Worm (Caenorhabditis elegans): Measurements from ENCODE around the gene tsp-6.
A peak's percentile ranks its signal among the peaks of the same experiment; 100 is the strongest.

DNA sequence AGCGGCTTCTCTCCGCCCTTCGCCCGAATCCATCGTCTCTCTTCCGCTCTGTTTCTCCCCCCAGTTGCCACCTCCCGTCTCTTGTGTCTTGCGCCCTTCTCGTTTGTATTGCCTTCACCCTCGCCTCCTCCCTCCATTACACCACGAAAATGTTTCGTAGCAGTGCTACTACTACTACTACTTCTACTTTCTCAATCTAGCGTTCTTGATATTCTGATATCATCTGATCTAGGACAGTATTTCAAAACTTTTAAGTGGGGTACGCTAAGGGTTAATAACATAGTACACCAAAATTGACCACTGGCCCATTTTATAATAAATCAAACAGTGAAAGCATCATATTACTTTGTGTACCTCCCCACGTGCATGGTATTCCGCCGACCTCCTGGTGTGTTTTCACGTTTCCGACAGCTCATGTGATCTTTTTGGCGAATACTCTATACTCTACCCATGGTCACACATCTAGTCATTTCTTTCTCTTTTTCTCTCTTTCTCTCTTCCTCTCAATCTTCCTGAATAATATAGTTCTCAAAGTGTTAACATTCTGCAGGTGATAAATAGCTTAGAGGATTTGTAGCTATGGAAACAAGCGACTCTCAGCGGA lies 17.6 kb upstream of the tsp-6 start, which contains the start of gene C14A11.2:
- peak; percentile 32 for TF ChIP-seq nfya-1 (tag; optimal IDR thresholded peaks at IDR 0.05)
- no peak for TF ChIP-seq elt-2 (tag; optimal IDR thresholded peaks at IDR 0.05)
- no peak for TF ChIP-seq ama-1 (optimal IDR thresholded peaks at IDR 0.05)
- peak; percentile 48 for TF ChIP-seq ref-2 (tag; optimal IDR thresholded peaks at IDR 0.05)
- no peak for TF ChIP-seq nhr-11 (tag; optimal IDR thresholded peaks at IDR 0.05)
- TF ChIP-seq ceh-22 (tag; optimal IDR thresholded peaks at IDR 0.05) = no peak
- TF ChIP-seq ceh-34 (tag; optimal IDR thresholded peaks at IDR 0.05) = peak; percentile 83
- no peak for TF ChIP-seq T23F11.4 (GFP tag; optimal IDR thresholded peaks at IDR 0.05)
- TF ChIP-seq tbx-2 (tag; optimal IDR thresholded peaks at IDR 0.05) = peak; percentile 43
- TF ChIP-seq che-1 (tag; optimal IDR thresholded peaks at IDR 0.05) = no peak
- no peak for TF ChIP-seq ceh-9 (tag; optimal IDR thresholded peaks at IDR 0.05)
- no peak for TF ChIP-seq pqm-1 (tag; optimal IDR thresholded peaks at IDR 0.05)
- TF ChIP-seq fkh-10 (GFP tag; optimal IDR thresholded peaks at IDR 0.05) = no peak
- TF ChIP-seq pha-4 (tag; optimal IDR thresholded peaks at IDR 0.05) = no peak

All from whole organism, late embryonic.